Worm (Caenorhabditis elegans): Measurements from ENCODE around the gene gcy-12.
A peak's percentile ranks its signal among the peaks of the same experiment; 100 is the strongest.

The gcy-12 gene

ce11 chrII:5311746-5312145 is at the start of gene gcy-12:
Gene gcy-12 (plus strand): TSS chrII:5312046.
- TF ChIP-seq nhr-237 (tag; optimal IDR thresholded peaks at IDR 0.05) (no peak), pqm-1 (tag; optimal IDR thresholded peaks at IDR 0.05) (no peak)

DNA sequence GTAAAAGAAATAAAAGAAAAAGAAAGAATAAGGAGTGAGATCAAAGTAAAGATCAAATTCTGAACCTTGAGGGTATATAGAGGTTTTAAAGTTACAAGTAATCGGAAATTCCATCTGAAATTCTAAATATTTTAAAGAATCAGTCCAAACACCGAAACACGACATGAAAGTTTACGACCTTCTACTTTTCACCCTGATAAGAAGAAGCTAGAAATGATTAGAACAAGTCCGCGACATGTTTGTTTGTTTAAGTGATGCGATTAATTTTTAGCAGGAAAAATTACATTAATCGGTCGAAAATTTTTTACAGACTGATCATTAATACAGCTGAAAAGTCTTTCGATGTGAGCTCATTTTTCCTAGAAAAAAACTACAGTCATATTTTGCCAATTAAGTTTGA is 47.2 kb upstream of the gcy-12 start:
- TF ChIP-seq fkh-4 (tag; optimal IDR thresholded peaks at IDR 0.05; ENCODE audit: borderline replicate concordance): no peak
- no peak for TF ChIP-seq efl-1 (optimal IDR thresholded peaks at IDR 0.05)
- peak in 1 of 2 experiments; percentile 8 for TF ChIP-seq efl-1 (GFP tag; optimal IDR thresholded peaks at IDR 0.05 in 1 of 2)
- peak; percentile 58 for TF ChIP-seq elt-2 (tag; optimal IDR thresholded peaks at IDR 0.05)

DNA sequence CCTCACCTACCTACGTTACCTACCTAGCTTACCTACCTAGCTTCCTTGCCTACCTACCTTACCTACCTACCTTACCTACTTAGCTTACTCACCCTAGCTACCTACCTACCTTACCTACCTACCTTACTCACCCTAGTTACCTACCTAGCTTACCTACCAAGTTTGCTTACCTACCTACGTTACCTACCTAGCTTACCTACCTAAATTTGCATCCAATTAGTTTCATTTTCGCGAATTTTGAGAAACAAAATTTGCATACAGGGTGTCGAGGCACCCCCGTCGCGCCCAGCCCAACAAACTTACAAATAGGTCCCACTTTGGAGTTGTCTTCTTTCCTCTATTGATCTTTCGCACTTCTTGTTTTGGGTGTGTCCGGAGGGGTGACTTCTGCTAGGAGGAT is 42.9 kb upstream of the gcy-12 start:
- TF ChIP-seq grh-1 (GFP tag; IDR thresholded peaks at IDR 0.05) (no peak), mab-9 (GFP tag; IDR thresholded peaks at IDR 0.05) (no peak), fos-1 (tag; optimal IDR thresholded peaks at IDR 0.05) (no peak), ama-1 (optimal IDR thresholded peaks at IDR 0.05) (no peak), pax-3 (tag; optimal IDR thresholded peaks at IDR 0.05) (no peak), nhr-90 (tag; optimal IDR thresholded peaks at IDR 0.05; ENCODE audit: poor library complexity) (no peak), elt-2 (tag; optimal IDR thresholded peaks at IDR 0.05) (no peak), snu-23 (GFP tag; optimal IDR thresholded peaks at IDR 0.05) (no peak), pag-3 (tag; optimal IDR thresholded peaks at IDR 0.05; ENCODE audit: borderline replicate concordance, insufficient read depth) (no peak), nhr-76 (tag; optimal IDR thresholded peaks at IDR 0.05) (no peak), skn-1 (tag; optimal IDR thresholded peaks at IDR 0.05) (no peak), tbx-2 (tag; optimal IDR thresholded peaks at IDR 0.05) (no peak), isw-1 (GFP tag; IDR thresholded peaks at IDR 0.05) (no peak), nhr-71 (tag; optimal IDR thresholded peaks at IDR 0.05) (no peak), unc-130 (tag; optimal IDR thresholded peaks at IDR 0.05) (no peak), F16B12.6 (tag; optimal IDR thresholded peaks at IDR 0.05) (no peak), fkh-10 (GFP tag; optimal IDR thresholded peaks at IDR 0.05) (no peak), C16A3.4 (tag; optimal IDR thresholded peaks at IDR 0.05) (no peak)

- TF ChIP-seq Y116A8C.19 (tag; optimal IDR thresholded peaks at IDR 0.05; ENCODE audit: borderline replicate concordance) (no peak), aly-2 (tag; optimal IDR thresholded peaks at IDR 0.05) (no peak), sup-37 (GFP tag; optimal IDR thresholded peaks at IDR 0.05) (no peak), C34B4.2 (tag; optimal IDR thresholded peaks at IDR 0.05) (no peak), ets-5 (GFP tag; IDR thresholded peaks at IDR 0.05) (no peak), ces-1 (GFP tag; optimal IDR thresholded peaks at IDR 0.05) (no peak), nhr-12 (tag; optimal IDR thresholded peaks at IDR 0.05) (no peak), elt-3 (tag; optimal IDR thresholded peaks at IDR 0.05) (no peak), nhr-76 (tag; optimal IDR thresholded peaks at IDR 0.05) (no peak), dpl-1 (GFP tag; optimal IDR thresholded peaks at IDR 0.05) (peak in 1 of 3 experiments; percentile 2), swsn-7 (tag; optimal IDR thresholded peaks at IDR 0.05) (no peak), unc-62 (GFP tag; optimal IDR thresholded peaks at IDR 0.05) (no peak), jun-1 (tag; optimal IDR thresholded peaks at IDR 0.05) (no peak), ceh-88 (GFP tag; IDR thresholded peaks at IDR 0.05) (no peak), C04F5.9 (tag; optimal IDR thresholded peaks at IDR 0.05) (no peak), ceh-63 (GFP tag; optimal IDR thresholded peaks at IDR 0.05) (no peak), lsy-2 (tag; optimal IDR thresholded peaks at IDR 0.05) (peak in 1 of 2 experiments; percentile 4), sptf-1 (tag; optimal IDR thresholded peaks at IDR 0.05) (no peak), nhr-11 (tag; optimal IDR thresholded peaks at IDR 0.05) (no peak), hlh-4 (tag; optimal IDR thresholded peaks at IDR 0.05) (no peak), zip-4 (GFP tag; optimal IDR thresholded peaks at IDR 0.05) (no peak), nhr-19 (GFP tag; conservative IDR thresholded peaks at IDR 0.05) (no peak), nhr-85 (tag) (no peak), efl-3 (GFP tag; optimal IDR thresholded peaks at IDR 0.05) (no peak), tbx-2 (tag; optimal IDR thresholded peaks at IDR 0.05) (peak; percentile 31), efl-1 (optimal IDR thresholded peaks at IDR 0.05) (no peak), efl-1 (GFP tag; optimal IDR thresholded peaks at IDR 0.05 in 1 of 2) (no peak), fkh-10 (GFP tag; optimal IDR thresholded peaks at IDR 0.05) (peak; percentile 91), hpl-2 (GFP tag; optimal IDR thresholded peaks at IDR 0.05) (no peak), pqm-1 (tag; optimal IDR thresholded peaks at IDR 0.05) (no peak), unc-30 (tag; optimal IDR thresholded peaks at IDR 0.05) (no peak)
These were observed 40.0 kb upstream of the gcy-12 start, which contains the start of gene drn-1 for ce11 chrII:5271729-5272322. Gene drn-1 (minus strand): TSS chrII:5271845.

Data from whole organism, L1 larva.